Worm (Caenorhabditis elegans) whole organism, mixed stage, embryonic: ENCODE measurements around the gene Y51A2A.6.
"Not testable (repeated sequence)": the region's sequence is repeated elsewhere in the genome, so short reads cannot be mapped to it uniquely, and the experiment has no call there.

ENCODE experiments used
- ceh-83 ChIP-seq: fragments of 200-800 bp; sonication (Bioruptor generic); optimal IDR thresholded peaks from 2 replicates; lab custom pipeline; 2018; ENCODE audit warnings: mild to moderate bottlenecking, missing genetic modification characterization, missing compliant biosample characterization
- elt-3 ChIP-seq: fragments of 150-350 bp; optimal IDR thresholded peaks from 2 replicates; lab custom pipeline; 2014; ENCODE audit warnings: missing biosample characterization, missing genetic modification characterization
- hlh-1 ChIP-seq: fragments of 150-350 bp; optimal IDR thresholded peaks from 2 replicates; lab custom pipeline; 2014; ENCODE audit warnings: missing biosample characterization, missing genetic modification reagents, missing genetic modification characterization
- lin-13 ChIP-seq: fragments of 150-350 bp; optimal IDR thresholded peaks from 2 replicates; lab custom pipeline; 2014; ENCODE audit warnings: missing biosample characterization, missing genetic modification characterization
- lsy-2 ChIP-seq: fragments of 150-350 bp; optimal IDR thresholded peaks from 2 replicates; lab custom pipeline; 2014; ENCODE audit warnings: missing biosample characterization, missing genetic modification characterization
- nhr-12 ChIP-seq: fragments of 150-350 bp; optimal IDR thresholded peaks from 2 replicates; lab custom pipeline; 2014; ENCODE audit warnings: missing biosample characterization, missing genetic modification characterization
- nhr-28 ChIP-seq: fragments of 150-350 bp; optimal IDR thresholded peaks from 2 replicates; lab custom pipeline; 2014; ENCODE audit warnings: missing biosample characterization, missing genetic modification characterization
- nhr-76 ChIP-seq: sonication (generic microtip); optimal IDR thresholded peaks from 2 replicates; lab custom pipeline; 2017; ENCODE audit warnings: missing biosample characterization, missing genetic modification characterization
- snpc-4 ChIP-seq: fragments of 150-350 bp; optimal IDR thresholded peaks from 2 replicates; lab custom pipeline; 2014; ENCODE audit warnings: missing biosample characterization, missing genetic modification characterization
- sptf-1 ChIP-seq: sonication (generic microtip); optimal IDR thresholded peaks from 2 replicates; lab custom pipeline; 2017; ENCODE audit warnings: mild to moderate bottlenecking, missing genetic modification characterization, moderate library complexity, missing compliant biosample characterization
- unc-39 ChIP-seq: fragments of 150-350 bp; optimal IDR thresholded peaks from 2 replicates; lab custom pipeline; 2014; ENCODE audit warnings: missing biosample characterization, missing genetic modification characterization
- zip-8 ChIP-seq: fragments of 150-350 bp; optimal IDR thresholded peaks from 2 replicates; lab custom pipeline; 2014; ENCODE audit warnings: missing biosample characterization, missing genetic modification characterization
- ztf-11 ChIP-seq: fragments of 150-350 bp; optimal IDR thresholded peaks from 2 replicates; lab custom pipeline; 2014; ENCODE audit warnings: missing biosample characterization, missing genetic modification characterization

DNA sequence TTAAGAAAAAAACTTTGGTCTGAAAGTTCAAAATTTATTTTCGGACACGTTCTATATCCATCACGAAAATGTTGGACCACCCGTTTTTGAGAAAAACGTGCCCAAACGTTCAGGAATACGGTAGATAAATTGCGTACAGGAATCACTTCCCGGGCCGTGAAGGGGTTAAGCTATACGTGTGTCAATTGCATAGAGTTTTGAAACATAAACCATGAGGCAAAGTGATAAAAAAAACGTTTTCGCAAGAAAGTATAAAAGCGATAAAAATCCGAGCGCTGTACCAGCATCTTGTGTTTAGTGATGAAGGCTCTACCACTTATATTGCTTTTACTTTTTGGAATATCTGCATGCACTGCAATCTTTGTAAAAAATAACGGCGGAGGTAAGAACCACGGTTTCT is at the start of gene Y51A2A.6:
- not testable (repeated sequence) for TF ChIP-seq nhr-28 (tag; lab: Kevin White, UChicago); ceh-83 (GFP tag; lab: Kevin White, UChicago); elt-3 (tag; lab: Kevin White, UChicago); nhr-76 (tag; lab: Kevin White, UChicago); snpc-4; sptf-1 (tag; lab: Kevin White, UChicago); ztf-11 (tag; lab: Kevin White, UChicago); lin-13; zip-8 (tag; lab: Kevin White, UChicago); hlh-1; lsy-2 (tag; lab: Kevin White, UChicago); unc-39 (tag; lab: Kevin White, UChicago); nhr-12 (tag; lab: Kevin White, UChicago)
